Fruit fly (Drosophila melanogaster) whole organism, embryonic: ENCODE results near the gene CG14803.

ENCODE experiments used
- CG11085 ChIP-seq: fragments of 200-800 bp; sonication (Bioruptor generic); IDR thresholded peaks from 2 replicates; pipeline ENCODE4 v1.3.6; 2022; ENCODE audit warnings: missing biosample characterization, missing genetic modification characterization
- Gug ChIP-seq: fragments of 200-800 bp; sonication (Bioruptor generic); IDR thresholded peaks from 4 replicates; pipeline ENCODE4 v1.3.6; 2022; ENCODE audit warnings: missing biosample characterization, missing genetic modification characterization
- Hr51 ChIP-seq, 2 experiments: fragments of 200-800 bp; sonication (Bioruptor generic); optimal IDR thresholded peaks; 2 replicates in 1 of 2; 3 replicates in 1 of 2; lab custom pipeline; 2016 to 2018; ENCODE audit warnings: missing biosample characterization in 2 of 2, missing genetic modification characterization in 2 of 2, mild to moderate bottlenecking in 1 of 2, moderate library complexity in 1 of 2
- Lim3 ChIP-seq: fragments of 200-800 bp; sonication (Bioruptor generic); IDR thresholded peaks from 2 replicates; pipeline ENCODE4 v1.3.6; 2022; ENCODE audit warnings: missing biosample characterization, missing genetic modification characterization
- Sin3A ChIP-seq: fragments of >200 bp; optimal IDR thresholded peaks from 2 replicates; lab custom pipeline; 2018
- Ssrp ChIP-seq: fragments of 200-800 bp; sonication (Bioruptor generic); optimal IDR thresholded peaks from 2 replicates; lab custom pipeline; 2018; ENCODE audit warnings: missing biosample characterization, mild to moderate bottlenecking, missing genetic modification characterization, moderate library complexity
- Xbp1 ChIP-seq: fragments of 200-800 bp; sonication (Bioruptor generic); optimal IDR thresholded peaks from 3 replicates; lab custom pipeline; 2016; ENCODE audit warnings: missing biosample characterization, mild to moderate bottlenecking, missing genetic modification characterization
- ara ChIP-seq: fragments of 200-800 bp; sonication (Bioruptor generic); IDR thresholded peaks from 2 replicates; pipeline ENCODE4 v1.3.6; 2022; ENCODE audit warnings: missing biosample characterization, missing genetic modification characterization
- dm ChIP-seq: fragments of 200-800 bp; sonication (Bioruptor generic); optimal IDR thresholded peaks from 3 replicates; lab custom pipeline; 2016; ENCODE audit warnings: missing biosample characterization, missing genetic modification characterization
- luna ChIP-seq: fragments of 200-800 bp; sonication (Bioruptor generic); optimal IDR thresholded peaks from 2 replicates; lab custom pipeline; 2016; ENCODE audit warnings: missing biosample characterization, missing genetic modification characterization
- sens ChIP-seq: fragments of 200-800 bp; sonication (Bioruptor generic); peaks from one replicate; lab custom pipeline; 2016; ENCODE audit warnings: missing biosample characterization, missing genetic modification characterization

DNA sequence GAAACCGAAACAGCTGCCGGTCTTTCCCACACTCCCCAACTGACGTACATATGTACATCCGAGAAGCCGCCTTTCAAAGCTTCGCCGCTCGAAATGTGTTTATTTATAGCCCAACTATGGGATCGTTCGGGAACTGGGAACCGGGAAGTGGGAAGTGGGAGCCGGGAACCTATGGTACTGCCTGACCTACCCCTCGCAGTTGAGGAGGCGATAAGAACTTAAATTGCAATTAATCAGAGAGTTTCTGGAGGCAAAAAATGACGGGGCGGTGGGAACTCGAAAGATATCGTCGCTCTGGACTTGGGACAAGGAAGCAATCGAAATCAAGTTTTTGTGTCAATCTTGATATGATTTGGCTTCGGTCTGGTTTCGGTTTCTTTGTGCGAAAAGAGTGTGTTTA lies 36.0 kb upstream of the CG14803 start:
- TF ChIP-seq Hr51 (GFP tag; optimal IDR thresholded peaks at IDR 0.05; lab: Kevin White, UChicago) (no peak), ara (no peak), Sin3A (no peak), luna (no peak), Xbp1 (GFP tag; lab: Kevin White, UChicago) (no peak), Ssrp (tag; lab: Kevin White, UChicago) (no peak), Lim3 (GFP tag; lab: Robert Waterston, UW) (no peak), dm (no peak), CG11085 (GFP tag; lab: Robert Waterston, UW) (no peak), Gug (no peak), sens (GFP tag; lab: Kevin White, UChicago) (no peak)
